Fruit fly (Drosophila melanogaster) whole organism, wandering third instar larva: ENCODE measurements around the gene CG10663.

Experiments used
- Abd-B ChIP-seq: fragments of >200 bp; optimal IDR thresholded peaks from 2 replicates; lab custom pipeline; 2017; ENCODE audit warnings: missing biosample characterization, missing genetic modification characterization
- CG32264 ChIP-seq: fragments of 200-800 bp; sonication (Bioruptor generic); optimal IDR thresholded peaks from 2 replicates; lab custom pipeline; 2016; ENCODE audit warnings: missing biosample characterization, missing genetic modification characterization
- CG9705 ChIP-seq: fragments of 200-800 bp; sonication (Bioruptor generic); optimal IDR thresholded peaks from 2 replicates; lab custom pipeline; 2018; ENCODE audit warnings: missing biosample characterization, mild to moderate bottlenecking, missing genetic modification characterization
- CrebA ChIP-seq: fragments of 200-800 bp; sonication (Bioruptor generic); optimal IDR thresholded peaks from 2 replicates; lab custom pipeline; 2016; ENCODE audit warnings: missing biosample characterization, mild to moderate bottlenecking, missing genetic modification characterization, borderline replicate concordance
- Dfd ChIP-seq: fragments of >200 bp; optimal IDR thresholded peaks from 2 replicates; lab custom pipeline; 2017; ENCODE audit warnings: missing biosample characterization, missing genetic modification characterization
- Dif ChIP-seq: fragments of 200-275, 200-300 bp; sonication (Bioruptor generic); optimal IDR thresholded peaks from 2 replicates; lab custom pipeline; 2018; ENCODE audit warnings: missing biosample characterization, missing genetic modification characterization; ENCODE audit not compliant: partially characterized antibody
- GATAd ChIP-seq: sonication (Bioruptor generic); optimal IDR thresholded peaks from 2 replicates; lab custom pipeline; 2016; ENCODE audit warnings: missing biosample characterization, missing genetic modification characterization
- HLH106 ChIP-seq: fragments of 200-800 bp; optimal IDR thresholded peaks from 3 replicates; lab custom pipeline; 2019; ENCODE audit warnings: missing biosample characterization, mild to moderate bottlenecking, missing genetic modification characterization, moderate library complexity
- Hnf4 ChIP-seq: fragments of 200-800 bp; sonication (Bioruptor generic); optimal IDR thresholded peaks from 2 replicates; lab custom pipeline; 2016; ENCODE audit warnings: missing biosample characterization, mild to moderate bottlenecking, missing genetic modification characterization
- Hr83 ChIP-seq: fragments of 200-300 bp; sonication (Bioruptor generic); optimal IDR thresholded peaks from 2 replicates; lab custom pipeline; 2016; ENCODE audit warnings: missing biosample characterization, mild to moderate bottlenecking, missing genetic modification characterization, moderate library complexity; ENCODE audit not compliant: poor library complexity, severe bottlenecking
- Jra ChIP-seq: sonication (Bioruptor generic); optimal IDR thresholded peaks from 2 replicates; lab custom pipeline; 2016; ENCODE audit warnings: missing biosample characterization, missing genetic modification characterization
- Mio ChIP-seq: sonication (Bioruptor generic); optimal IDR thresholded peaks from 2 replicates; lab custom pipeline; 2016; ENCODE audit warnings: missing biosample characterization, missing genetic modification characterization
- Myc ChIP-seq: fragments of >200 bp; optimal IDR thresholded peaks from 2 replicates; lab custom pipeline; 2017
- N ChIP-seq: fragments of >200 bp; optimal IDR thresholded peaks from 2 replicates; lab custom pipeline; 2018; ENCODE audit warnings: missing biosample characterization, missing external identifiers, missing genetic modification characterization
- OdsH ChIP-seq: fragments of 200-800 bp; sonication (Bioruptor generic); optimal IDR thresholded peaks from 2 replicates; lab custom pipeline; 2016; ENCODE audit warnings: missing biosample characterization, mild to moderate bottlenecking, missing genetic modification characterization
- Rel ChIP-seq, 2 experiments: fragments of 200-800 bp; sonication (Bioruptor generic) in 1 of 2; optimal IDR thresholded peaks; 2 replicates in 1 of 2; 3 replicates in 1 of 2; lab custom pipeline; 2016 to 2019; ENCODE audit warnings: mild to moderate bottlenecking in 2 of 2, missing biosample characterization in 2 of 2, missing genetic modification characterization in 2 of 2, moderate library complexity in 1 of 2
- Sp1 ChIP-seq: fragments of 200-800 bp; sonication (Bioruptor generic); optimal IDR thresholded peaks from 3 replicates; lab custom pipeline; 2019; ENCODE audit warnings: missing biosample characterization, mild to moderate bottlenecking, missing genetic modification characterization, moderate library complexity
- Vsx2 ChIP-seq: fragments of 200-300, 225-300 bp; sonication (Bioruptor generic); optimal IDR thresholded peaks from 2 replicates; lab custom pipeline; 2018; ENCODE audit warnings: missing biosample characterization, missing genetic modification characterization; ENCODE audit not compliant: partially characterized antibody
- br ChIP-seq: fragments of 200-800 bp; sonication (Bioruptor generic); optimal IDR thresholded peaks from 2 replicates; lab custom pipeline; 2016; ENCODE audit warnings: missing biosample characterization, missing genetic modification characterization
- brk ChIP-seq: fragments of 200-800 bp; sonication (Bioruptor generic); optimal IDR thresholded peaks from 2 replicates; lab custom pipeline; 2016; ENCODE audit warnings: missing biosample characterization, mild to moderate bottlenecking, missing genetic modification characterization
- dl ChIP-seq, 2 experiments: fragments of 175-275, 200-275 bp in 1 of 2; fragments of 200-275 bp in 1 of 2; sonication (Bioruptor generic); optimal IDR thresholded peaks; lab custom pipeline; 2018; ENCODE audit warnings: mild to moderate bottlenecking in 2 of 2, missing biosample characterization in 2 of 2, missing genetic modification characterization in 2 of 2, moderate library complexity in 2 of 2; ENCODE audit not compliant: partially characterized antibody in 2 of 2, insufficient read depth in 1 of 2
- dmrt93B ChIP-seq: fragments of 200-800 bp; sonication (Bioruptor generic); optimal IDR thresholded peaks from 2 replicates; lab custom pipeline; 2018; ENCODE audit warnings: missing biosample characterization, mild to moderate bottlenecking, missing genetic modification characterization
- dsf ChIP-seq: sonication (Bioruptor generic); optimal IDR thresholded peaks from 2 replicates; lab custom pipeline; 2016; ENCODE audit warnings: missing biosample characterization, missing genetic modification characterization, borderline replicate concordance
- ey ChIP-seq: fragments of 200-800 bp; sonication (Bioruptor generic); optimal IDR thresholded peaks from 2 replicates; lab custom pipeline; 2016; ENCODE audit warnings: missing biosample characterization, missing genetic modification characterization
- foxo ChIP-seq, 2 experiments: fragments of 200-800 bp; sonication (Bioruptor generic); optimal IDR thresholded peaks; 2 replicates in 1 of 2; 3 replicates in 1 of 2; lab custom pipeline; 2016 to 2017; ENCODE audit warnings: missing biosample characterization in 2 of 2, missing genetic modification characterization in 2 of 2
- fru ChIP-seq: fragments of 200-800 bp; sonication (Bioruptor generic); optimal IDR thresholded peaks from 3 replicates; lab custom pipeline; 2016; ENCODE audit warnings: missing biosample characterization, mild to moderate bottlenecking, missing genetic modification characterization
- h ChIP-seq: fragments of 200-800 bp; sonication (Bioruptor generic); optimal IDR thresholded peaks from 3 replicates; lab custom pipeline; 2016; ENCODE audit warnings: missing biosample characterization, mild to moderate bottlenecking, missing genetic modification characterization
- jim ChIP-seq: fragments of 175-275, 200-325 bp; sonication (Bioruptor generic); optimal IDR thresholded peaks from 2 replicates; lab custom pipeline; 2016; ENCODE audit warnings: missing biosample characterization, mild to moderate bottlenecking, missing genetic modification characterization
- lola ChIP-seq: fragments of >200 bp; optimal IDR thresholded peaks from 2 replicates; lab custom pipeline; 2017; ENCODE audit warnings: missing biosample characterization, missing genetic modification characterization
- pan ChIP-seq: fragments of >200 bp; optimal IDR thresholded peaks from 2 replicates; lab custom pipeline; 2017
- psq ChIP-seq: fragments of 200-800 bp; sonication (Bioruptor generic); optimal IDR thresholded peaks from 3 replicates; lab custom pipeline; 2017; ENCODE audit warnings: missing biosample characterization, mild to moderate bottlenecking, missing genetic modification characterization, moderate library complexity
- rgr ChIP-seq: fragments of 200-800 bp; sonication (Bioruptor generic); optimal IDR thresholded peaks from 3 replicates; lab custom pipeline; 2016; ENCODE audit warnings: missing biosample characterization, mild to moderate bottlenecking, missing genetic modification characterization
- sage ChIP-seq: fragments of 200-800 bp; sonication (Bioruptor generic); optimal IDR thresholded peaks from 2 replicates; lab custom pipeline; 2016; ENCODE audit warnings: missing biosample characterization, mild to moderate bottlenecking, missing genetic modification characterization
- sv ChIP-seq: fragments of 200-800 bp; sonication (Bioruptor generic); optimal IDR thresholded peaks from 3 replicates; lab custom pipeline; 2016; ENCODE audit warnings: missing biosample characterization, missing genetic modification characterization
- tai ChIP-seq: sonication (Bioruptor generic); optimal IDR thresholded peaks from 2 replicates; lab custom pipeline; 2016; ENCODE audit warnings: missing biosample characterization, missing genetic modification characterization
- usp ChIP-seq: fragments of >200 bp; optimal IDR thresholded peaks from 2 replicates; lab custom pipeline; 2017; ENCODE audit warnings: missing biosample characterization, missing genetic modification characterization
- woc ChIP-seq: sonication (Bioruptor generic); optimal IDR thresholded peaks from 2 replicates; lab custom pipeline; 2016; ENCODE audit warnings: missing biosample characterization, mild to moderate bottlenecking, missing genetic modification characterization

The CG10663 gene

DNA sequence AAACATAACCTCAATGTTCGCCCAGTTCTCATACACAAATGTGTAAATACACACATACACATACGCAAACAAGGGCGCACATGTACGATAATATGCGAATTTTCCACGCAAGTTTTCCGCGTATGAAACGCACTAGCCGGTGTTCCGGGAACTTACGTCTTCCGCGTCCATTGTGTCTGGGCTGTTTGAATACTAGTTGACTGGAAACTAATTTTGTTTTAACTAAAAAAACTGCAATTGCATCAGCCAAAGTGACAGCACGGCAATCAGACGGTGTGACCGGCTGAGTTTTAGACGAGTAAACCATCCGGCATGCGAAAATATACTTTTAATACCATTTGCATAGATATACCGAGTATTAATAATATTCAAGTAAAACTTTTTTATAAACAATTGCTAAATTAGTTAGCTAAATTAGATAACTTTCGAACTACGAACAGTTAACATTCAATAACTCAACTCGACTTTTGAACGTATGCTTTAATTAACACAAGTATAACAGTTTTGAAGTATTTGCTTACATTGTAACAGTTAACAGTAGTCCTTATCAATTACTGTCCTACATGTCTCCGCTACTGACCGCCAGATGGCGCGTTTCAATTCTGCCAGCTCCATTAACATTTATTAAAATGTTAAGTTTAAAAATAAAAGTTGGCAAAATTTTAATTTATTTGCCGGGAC is 41.7 kb upstream of the CG10663 start, which contains the start of gene eIF2beta:
TSS of gene eIF2beta (minus strand) at position 299 of the 681 bp plus-strand sequence.
- TF ChIP-seq woc (GFP tag; lab: Kevin White, UChicago) (peak; percentile 27), h (GFP tag; lab: Kevin White, UChicago) (peak; percentile 23), psq (GFP tag; lab: Kevin White, UChicago) (no peak), sv (GFP tag; lab: Kevin White, UChicago) (peak; percentile 34), sage (peak; percentile 55), Hnf4 (peak; percentile 20), fru (GFP tag; lab: Kevin White, UChicago) (peak; percentile 52), N (GFP tag; lab: Kevin White, UChicago) (no peak), Myc (peak; percentile 1), Sp1 (peak; percentile 4)

- TF ChIP-seq pan (lab: Kevin White, UChicago) (no peak), HLH106 (tag; lab: Kevin White, UChicago) (peak; percentile 98), jim (GFP tag; lab: Kevin White, UChicago) (peak; percentile 85), Sp1 (peak; percentile 99), dsf (peak; percentile 95), h (GFP tag; lab: Kevin White, UChicago) (peak; percentile 99), rgr (GFP tag; lab: Kevin White, UChicago) (peak; percentile 99), GATAd (GFP tag; lab: Kevin White, UChicago) (peak; percentile 91), Dfd (GFP tag; lab: Kevin White, UChicago) (no peak), woc (GFP tag; lab: Kevin White, UChicago) (peak; percentile 91), br (GFP tag; lab: Kevin White, UChicago) (peak; percentile 97), Rel (GFP tag; optimal IDR thresholded peaks at IDR 0.05; lab: Kevin White, UChicago) (peak; percentile 89), Rel (tag; optimal IDR thresholded peaks at IDR 0.05; lab: Kevin White, UChicago) (peak; percentile 92), OdsH (GFP tag; lab: Kevin White, UChicago) (peak; percentile 99), lola (GFP tag; lab: Kevin White, UChicago) (no peak), Hr83 (GFP tag; lab: Kevin White, UChicago) (peak; percentile 90), ey (peak; percentile 98), CrebA (GFP tag; lab: Kevin White, UChicago) (no peak), Mio (GFP tag; lab: Kevin White, UChicago) (peak; percentile 84), tai (GFP tag; lab: Kevin White, UChicago) (no peak), dl (GFP tag; optimal IDR thresholded peaks at IDR 0.05; lab: Kevin White, UChicago; ENCODE audit: insufficient read depth in 1 of 2, partially characterized antibody in 2 of 2) (no peak), Vsx2 (no peak), fru (GFP tag; lab: Kevin White, UChicago) (peak; percentile 97), psq (GFP tag; lab: Kevin White, UChicago) (peak; percentile 97), sage (peak; percentile 98), usp (no peak), Abd-B (GFP tag; lab: Kevin White, UChicago) (no peak), CG32264 (peak; percentile 87), Dif (GFP tag; lab: Kevin White, UChicago) (no peak), Myc (no peak), N (GFP tag; lab: Kevin White, UChicago) (no peak), Hnf4 (peak; percentile 98), dmrt93B (GFP tag; lab: Kevin White, UChicago) (peak; percentile 96), sv (GFP tag; lab: Kevin White, UChicago) (peak; percentile 85), brk (GFP tag; lab: Kevin White, UChicago) (peak; percentile 98), CG9705 (peak; percentile 97), Jra (GFP tag; lab: Kevin White, UChicago) (peak; percentile 97), foxo (GFP tag; optimal IDR thresholded peaks at IDR 0.05; lab: Kevin White, UChicago) (peak; percentile 89 to 99)
These were observed 39.1 kb upstream of the CG10663 start, which contains the start of the genes ver and Gcn5 for dm6 chr3L:12523941-12524340. ver (plus strand) TSS chr3L:12523987. Gcn5 (minus strand) TSS chr3L:12524014.
